Worm (Caenorhabditis elegans) whole organism, early embryonic: ENCODE measurements around the gene cest-2.1.

ENCODE experiments used
- F13C5.2 ChIP-seq: sonication (generic microtip); optimal IDR thresholded peaks from 2 replicates; lab custom pipeline; 2017; ENCODE audit warnings: mild to moderate bottlenecking, missing genetic modification characterization, inconsistent platforms, missing compliant biosample characterization
- ama-1 ChIP-seq: fragments of 150-350 bp; optimal IDR thresholded peaks from 2 replicates; lab custom pipeline; 2014
- ceh-13 ChIP-seq: fragments of 200-800 bp; sonication (Bioruptor generic); optimal IDR thresholded peaks from 2 replicates; lab custom pipeline; 2018; ENCODE audit warnings: mild to moderate bottlenecking, missing genetic modification characterization, missing compliant biosample characterization
- ceh-36 ChIP-seq: sonication (generic microtip); optimal IDR thresholded peaks from 2 replicates; lab custom pipeline; 2016; ENCODE audit warnings: missing genetic modification characterization, inconsistent platforms, missing compliant biosample characterization
- flt-1 ChIP-seq: fragments of 200-800 bp; sonication (Bioruptor generic); IDR thresholded peaks from 2 replicates; pipeline ENCODE4 v1.3.6; 2022; ENCODE audit warnings: missing genetic modification characterization, missing compliant biosample characterization
- hmg-4 ChIP-seq: fragments of 200-800 bp; sonication (Bioruptor generic); optimal IDR thresholded peaks from 2 replicates; lab custom pipeline; 2018; ENCODE audit warnings: mild to moderate bottlenecking, missing genetic modification characterization, missing compliant biosample characterization
- scrt-1 ChIP-seq: fragments of 200-800 bp; sonication (Bioruptor generic); IDR thresholded peaks from 2 replicates; pipeline ENCODE4 v1.3.6; 2022; ENCODE audit warnings: missing genetic modification characterization, missing compliant biosample characterization

ce11 chrV:14175216-14175615, 3.9 kb upstream of the cest-2.1 start, which contains the start of gene cest-2.2:
- TF ChIP-seq ceh-13 (GFP tag; lab: Kevin White, UChicago) (no peak), ceh-36 (tag; lab: Kevin White, UChicago) (no peak), ama-1 (lab: Kevin White, UChicago) (no peak), hmg-4 (GFP tag; lab: Kevin White, UChicago) (no peak), scrt-1 (GFP tag; lab: Robert Waterston, UW) (no peak), F13C5.2 (no peak), flt-1 (GFP tag; lab: Robert Waterston, UW) (no peak)
